Fruit fly (Drosophila melanogaster) whole organism, embryonic: Measurements from ENCODE around the gene CG43354.

Source experiments
- B-H1 ChIP-seq: fragments of 200-800 bp; sonication (Bioruptor generic); IDR thresholded peaks from 3 replicates; pipeline ENCODE4 v1.3.6; 2022; ENCODE audit warnings: missing biosample characterization, missing genetic modification characterization
- BtbVII ChIP-seq: fragments of 200-800 bp; sonication (Bioruptor generic); optimal IDR thresholded peaks from 3 replicates; lab custom pipeline; 2017; ENCODE audit warnings: missing biosample characterization, mild to moderate bottlenecking, missing genetic modification characterization
- CG10959 ChIP-seq: fragments of 200-800 bp; sonication (Bioruptor generic); IDR thresholded peaks from 2 replicates; pipeline ENCODE4 v1.3.6; 2022; ENCODE audit warnings: missing biosample characterization, missing genetic modification characterization
- CG11093 ChIP-seq: fragments of 200-800 bp; sonication (Bioruptor generic); IDR thresholded peaks from 3 replicates; pipeline ENCODE4 v1.3.6; 2022; ENCODE audit warnings: missing biosample characterization, missing genetic modification characterization
- CG11696 ChIP-seq: fragments of 200-800 bp; sonication (Bioruptor generic); IDR thresholded peaks from 2 replicates; pipeline ENCODE4 v1.3.6; 2022; ENCODE audit warnings: missing biosample characterization, missing genetic modification characterization
- CG1233 ChIP-seq: fragments of 200-800 bp; sonication (Bioruptor generic); optimal IDR thresholded peaks from 4 replicates; lab custom pipeline; 2018; ENCODE audit warnings: missing biosample characterization, mild to moderate bottlenecking, missing genetic modification characterization
- CG14050 ChIP-seq: fragments of 200-800 bp; sonication (Bioruptor generic); IDR thresholded peaks from 3 replicates; pipeline ENCODE4 v1.3.6; 2022; ENCODE audit warnings: missing biosample characterization, missing genetic modification characterization
- CG17568 ChIP-seq: fragments of 200-800 bp; sonication (Bioruptor generic); optimal IDR thresholded peaks from 2 replicates; lab custom pipeline; 2018; ENCODE audit warnings: missing biosample characterization, mild to moderate bottlenecking, missing genetic modification characterization, moderate library complexity
- CG18764 ChIP-seq: fragments of 200-800 bp; sonication (Bioruptor generic); optimal IDR thresholded peaks from 3 replicates; lab custom pipeline; 2016; ENCODE audit warnings: missing biosample characterization, missing genetic modification characterization
- CG30020 ChIP-seq: fragments of 200-800 bp; optimal IDR thresholded peaks from 2 replicates; lab custom pipeline; 2019; ENCODE audit warnings: missing biosample characterization, mild to moderate bottlenecking, missing genetic modification characterization, moderate library complexity
- CG34376 ChIP-seq: fragments of 200-800 bp; sonication (Bioruptor generic); optimal IDR thresholded peaks from 2 replicates; lab custom pipeline; 2018; ENCODE audit warnings: missing biosample characterization, mild to moderate bottlenecking, missing genetic modification characterization
- CG34422 ChIP-seq: fragments of 200-800 bp; sonication (Bioruptor generic); IDR thresholded peaks from 3 replicates; pipeline ENCODE4 v1.3.6; 2022; ENCODE audit warnings: missing biosample characterization, missing genetic modification characterization
- CG4360 ChIP-seq: fragments of 200-800 bp; sonication (Bioruptor generic); IDR thresholded peaks from 2 replicates; pipeline ENCODE4 v1.3.6; 2022; ENCODE audit warnings: missing biosample characterization, missing genetic modification characterization
- CG7372 ChIP-seq: fragments of 200-800 bp; sonication (Bioruptor generic); IDR thresholded peaks from 2 replicates; pipeline ENCODE4 v1.3.6; 2022; ENCODE audit warnings: missing biosample characterization, missing genetic modification characterization
- CG7839 ChIP-seq: fragments of 200-800 bp; sonication (Bioruptor generic); optimal IDR thresholded peaks from 3 replicates; lab custom pipeline; 2018; ENCODE audit warnings: missing biosample characterization, mild to moderate bottlenecking, missing genetic modification characterization, moderate library complexity
- CG8924 ChIP-seq: fragments of 200-800 bp; optimal IDR thresholded peaks from 3 replicates; lab custom pipeline; 2019; ENCODE audit warnings: missing biosample characterization, mild to moderate bottlenecking, missing genetic modification characterization, moderate library complexity
- CG9876 ChIP-seq: fragments of 200-800 bp; sonication (Bioruptor generic); optimal IDR thresholded peaks from 2 replicates; lab custom pipeline; 2016; ENCODE audit warnings: missing biosample characterization, missing genetic modification characterization
- CkIIα-i1 ChIP-seq: fragments of 200-800 bp; sonication (Bioruptor generic); IDR thresholded peaks from 2 replicates; pipeline ENCODE4 v1.3.6; 2022; ENCODE audit warnings: missing biosample characterization, missing genetic modification characterization
- Deaf1 ChIP-seq: fragments of 200-800 bp; optimal IDR thresholded peaks from 3 replicates; lab custom pipeline; 2019; ENCODE audit warnings: missing biosample characterization, mild to moderate bottlenecking, missing genetic modification characterization, moderate library complexity
- Fer2 ChIP-seq: fragments of 200-800 bp; sonication (Bioruptor generic); optimal IDR thresholded peaks from 2 replicates; lab custom pipeline; 2018; ENCODE audit warnings: missing biosample characterization, mild to moderate bottlenecking, missing genetic modification characterization, moderate library complexity
- Gug ChIP-seq: fragments of 200-800 bp; sonication (Bioruptor generic); IDR thresholded peaks from 4 replicates; pipeline ENCODE4 v1.3.6; 2022; ENCODE audit warnings: missing biosample characterization, missing genetic modification characterization
- HLH4C ChIP-seq: fragments of 200-800 bp; sonication (Bioruptor generic); IDR thresholded peaks from 3 replicates; pipeline ENCODE4 v1.3.6; 2022; ENCODE audit warnings: missing biosample characterization, missing genetic modification characterization; ENCODE audit not compliant: partially characterized antibody
- Nf-YC ChIP-seq: fragments of 200-800 bp; optimal IDR thresholded peaks from 3 replicates; lab custom pipeline; 2019; ENCODE audit warnings: missing biosample characterization, mild to moderate bottlenecking, missing genetic modification characterization, moderate library complexity
- Pdp1 ChIP-seq, 2 experiments: fragments of 200-800 bp; sonication (Bioruptor generic); optimal IDR thresholded peaks; 3 replicates each; lab custom pipeline; 2016; ENCODE audit warnings: missing biosample characterization in 2 of 2, missing genetic modification characterization in 2 of 2, mild to moderate bottlenecking in 1 of 2, moderate library complexity in 1 of 2
- Sox102F ChIP-seq: fragments of 200-800 bp; sonication (Bioruptor generic); optimal IDR thresholded peaks from 2 replicates; lab custom pipeline; 2018; ENCODE audit warnings: missing biosample characterization, mild to moderate bottlenecking, missing genetic modification characterization, moderate library complexity
- Vsx1 ChIP-seq: fragments of 200-800 bp; sonication (Bioruptor generic); optimal IDR thresholded peaks from 2 replicates; lab custom pipeline; 2017; ENCODE audit warnings: missing biosample characterization, mild to moderate bottlenecking, missing genetic modification characterization, missing genetic modification reagents
- abd-A ChIP-seq: fragments of 200-800 bp; sonication (Bioruptor generic); optimal IDR thresholded peaks from 3 replicates; lab custom pipeline; 2019; ENCODE audit warnings: missing biosample characterization, mild to moderate bottlenecking, missing genetic modification characterization, moderate library complexity
- bab2 ChIP-seq: fragments of 200-800 bp; sonication (Bioruptor generic); optimal IDR thresholded peaks from 2 replicates; lab custom pipeline; 2016; ENCODE audit warnings: missing biosample characterization, missing genetic modification characterization
- bigmax ChIP-seq: fragments of 200-800 bp; sonication (Bioruptor generic); optimal IDR thresholded peaks from 2 replicates; lab custom pipeline; 2018; ENCODE audit warnings: missing biosample characterization, mild to moderate bottlenecking, missing genetic modification characterization
- btn ChIP-seq: fragments of 200-800 bp; sonication (Bioruptor generic); optimal IDR thresholded peaks from 2 replicates; lab custom pipeline; 2016; ENCODE audit warnings: missing biosample characterization, missing genetic modification characterization
- chm ChIP-seq: fragments of 200-800 bp; sonication (Bioruptor generic); IDR thresholded peaks from 2 replicates; pipeline ENCODE4 v1.3.6; 2022; ENCODE audit warnings: missing biosample characterization, missing genetic modification characterization
- croc ChIP-seq: fragments of 200-800 bp; sonication (Bioruptor generic); conservative IDR thresholded peaks from 3 replicates; pipeline ENCODE4 v1.3.6; 2022; ENCODE audit warnings: missing biosample characterization, missing genetic modification characterization
- ems ChIP-seq: fragments of 200-800 bp; sonication (Bioruptor generic); optimal IDR thresholded peaks from 3 replicates; lab custom pipeline; 2016; ENCODE audit warnings: missing biosample characterization, missing genetic modification characterization
- fd3F ChIP-seq: fragments of 200-800 bp; sonication (Bioruptor generic); optimal IDR thresholded peaks from 2 replicates; lab custom pipeline; 2018; ENCODE audit warnings: missing biosample characterization, mild to moderate bottlenecking, missing genetic modification characterization, moderate library complexity
- fru ChIP-seq: fragments of >200 bp; optimal IDR thresholded peaks from 2 replicates; lab custom pipeline; 2017
- gce ChIP-seq: fragments of 200-800 bp; sonication (Bioruptor generic); IDR thresholded peaks from 3 replicates; pipeline ENCODE4 v1.3.6; 2022; ENCODE audit warnings: missing biosample characterization, missing genetic modification characterization
- grau ChIP-seq: fragments of 200-800 bp; optimal IDR thresholded peaks from 3 replicates; lab custom pipeline; 2019; ENCODE audit warnings: missing biosample characterization, mild to moderate bottlenecking, missing genetic modification characterization, moderate library complexity
- inv ChIP-seq: fragments of 200-800 bp; sonication (Bioruptor generic); IDR thresholded peaks from 2 replicates; pipeline ENCODE4 v1.3.6; 2022; ENCODE audit warnings: missing biosample characterization, missing genetic modification characterization; ENCODE audit not compliant: partially characterized antibody
- jing ChIP-seq: fragments of 200-800 bp; sonication (Bioruptor generic); optimal IDR thresholded peaks from 2 replicates; lab custom pipeline; 2018; ENCODE audit warnings: missing biosample characterization, mild to moderate bottlenecking, missing genetic modification characterization
- lbe ChIP-seq: fragments of 200-800 bp; sonication (Bioruptor generic); optimal IDR thresholded peaks from 2 replicates; lab custom pipeline; 2016; ENCODE audit warnings: missing biosample characterization, mild to moderate bottlenecking, missing genetic modification characterization
- lov ChIP-seq, 2 experiments: fragments of 200-800 bp in 1 of 2; fragments of >200 bp in 1 of 2; sonication (Bioruptor generic) in 1 of 2; IDR thresholded peaks in 1 of 2; optimal IDR thresholded peaks in 1 of 2; 2 replicates in 1 of 2; 3 replicates in 1 of 2; pipeline versions ENCODE4 v1.3.6 to Lab custom; 2017 to 2022; ENCODE audit warnings: missing biosample characterization in 1 of 2, missing genetic modification characterization in 1 of 2
- nerfin-1 ChIP-seq: fragments of 200-800 bp; sonication (Bioruptor generic); optimal IDR thresholded peaks from 3 replicates; lab custom pipeline; 2019; ENCODE audit warnings: missing biosample characterization, mild to moderate bottlenecking, missing genetic modification characterization, moderate library complexity
- pnt ChIP-seq: fragments of 200-800 bp; sonication (Bioruptor generic); optimal IDR thresholded peaks from 3 replicates; lab custom pipeline; 2016; ENCODE audit warnings: missing biosample characterization, missing genetic modification characterization
- psq ChIP-seq: fragments of 200-800 bp; sonication (Bioruptor generic); optimal IDR thresholded peaks from 2 replicates; lab custom pipeline; 2017; ENCODE audit warnings: missing biosample characterization, missing genetic modification characterization
- pum ChIP-seq: fragments of 200-800 bp; sonication (Bioruptor generic); optimal IDR thresholded peaks from 2 replicates; lab custom pipeline; 2016; ENCODE audit warnings: missing biosample characterization, missing genetic modification characterization
- rib ChIP-seq: fragments of 200-800 bp; sonication (Bioruptor generic); IDR thresholded peaks from 2 replicates; pipeline ENCODE4 v1.3.6; 2022; ENCODE audit warnings: missing biosample characterization, missing genetic modification characterization
- scrt ChIP-seq: fragments of 200-800 bp; sonication (Bioruptor generic); optimal IDR thresholded peaks from 2 replicates; lab custom pipeline; 2018; ENCODE audit warnings: missing biosample characterization, mild to moderate bottlenecking, missing genetic modification characterization, moderate library complexity
- slp2 ChIP-seq: fragments of 200-800 bp; sonication (Bioruptor generic); optimal IDR thresholded peaks from 2 replicates; lab custom pipeline; 2016; ENCODE audit warnings: missing biosample characterization, missing genetic modification characterization
- so ChIP-seq: fragments of 200-800 bp; sonication (Bioruptor generic); IDR thresholded peaks from 3 replicates; pipeline ENCODE4 v1.3.6; 2022; ENCODE audit warnings: missing biosample characterization, missing genetic modification characterization
- unc-4 ChIP-seq: fragments of 200-800 bp; sonication (Bioruptor generic); IDR thresholded peaks from 2 replicates; pipeline ENCODE4 v1.3.6; 2022; ENCODE audit warnings: missing biosample characterization, missing genetic modification characterization; ENCODE audit not compliant: partially characterized antibody
- z ChIP-seq: fragments of 200-800 bp; sonication (Bioruptor generic); IDR thresholded peaks from 3 replicates; pipeline ENCODE4 v1.3.6; 2022; ENCODE audit warnings: missing biosample characterization, missing genetic modification characterization

The CG43354 gene

dm6 chr2L:18310489-18310888, 1.2 kb upstream of the CG43354 start (continued):
- TF ChIP-seq CG34422 (GFP tag; lab: Robert Waterston, UW), result 0 out of 3 replicates have a peak, but pooled peaks have one; percentile 20
- peak; percentile 65 for TF ChIP-seq grau (tag; lab: Kevin White, UChicago)
- no peak for TF ChIP-seq rib (GFP tag; lab: Robert Waterston, UW)
- no peak for TF ChIP-seq CG9876 (GFP tag; lab: Kevin White, UChicago)
- peak; percentile 48; the same call in 1 of the 3 replicates for TF ChIP-seq croc (GFP tag; lab: Robert Waterston, UW)
- no peak for TF ChIP-seq BtbVII (GFP tag; lab: Kevin White, UChicago)
- TF ChIP-seq chm (GFP tag; lab: Robert Waterston, UW), result no peak
- no peak for TF ChIP-seq Fer2 (tag; lab: Kevin White, UChicago)
- no peak for TF ChIP-seq pnt
- TF ChIP-seq slp2, result peak; percentile 16
- no peak for TF ChIP-seq CG11696 (GFP tag; lab: Robert Waterston, UW)
- no peak for TF ChIP-seq gce (GFP tag; lab: Robert Waterston, UW)
- TF ChIP-seq HLH4C, result no peak
- no peak for TF ChIP-seq fd3F (GFP tag; lab: Kevin White, UChicago)
- peak; percentile 15 for TF ChIP-seq bab2 (GFP tag; lab: Kevin White, UChicago)
- TF ChIP-seq Pdp1 (GFP tag; optimal IDR thresholded peaks at IDR 0.05; lab: Kevin White, UChicago), result no peak
- TF ChIP-seq Nf-YC (tag; lab: Kevin White, UChicago), result no peak
- peak; percentile 68 for TF ChIP-seq CG10959 (GFP tag; lab: Robert Waterston, UW)
- peak; percentile 25; the same call in 1 of the 3 replicates for TF ChIP-seq so (GFP tag; lab: Robert Waterston, UW)
- 0 out of 3 replicates have a peak, but pooled peaks have one; percentile 29 for TF ChIP-seq z (GFP tag; lab: Robert Waterston, UW)
- no peak for TF ChIP-seq lov (optimal IDR thresholded peaks at IDR 0.05; lab: Kevin White, UChicago)
- TF ChIP-seq lov (GFP tag; IDR thresholded peaks at IDR 0.05; lab: Robert Waterston, UW), result peak; percentile 29; the same call in 1 of the 3 replicates
- TF ChIP-seq CG1233 (GFP tag; lab: Kevin White, UChicago), result peak; percentile 17
- TF ChIP-seq CG11093 (GFP tag; lab: Robert Waterston, UW), result 0 out of 3 replicates have a peak, but pooled peaks have one; percentile 35
- peak; percentile 9 for TF ChIP-seq CG17568 (GFP tag; lab: Kevin White, UChicago)
- TF ChIP-seq pum, result no peak
- no peak for TF ChIP-seq Gug (GFP tag; lab: Robert Waterston, UW)
- no peak for TF ChIP-seq fru
- TF ChIP-seq Sox102F (GFP tag; lab: Kevin White, UChicago), result peak; percentile 78
- peak; percentile 81 for TF ChIP-seq lbe (GFP tag; lab: Kevin White, UChicago)
- TF ChIP-seq bigmax (GFP tag; lab: Kevin White, UChicago), result no peak
- TF ChIP-seq CG4360 (GFP tag; lab: Robert Waterston, UW), result no peak
- no peak for TF ChIP-seq inv (GFP tag; lab: Robert Waterston, UW)
- peak; percentile 53 for TF ChIP-seq CG18764 (GFP tag; lab: Kevin White, UChicago)
- TF ChIP-seq ems (GFP tag; lab: Kevin White, UChicago), result peak; percentile 3
- TF ChIP-seq btn (GFP tag; lab: Kevin White, UChicago), result no peak
- no peak for TF ChIP-seq CG7372
- no peak for TF ChIP-seq unc-4 (GFP tag; lab: Robert Waterston, UW)
- TF ChIP-seq Vsx1 (GFP tag; lab: Kevin White, UChicago), result peak; percentile 49
- TF ChIP-seq abd-A (tag; lab: Kevin White, UChicago), result no peak
- peak; percentile 52; the same call in 1 of the 3 replicates for TF ChIP-seq CG14050 (GFP tag; lab: Robert Waterston, UW)
- no peak for TF ChIP-seq jing (GFP tag; lab: Kevin White, UChicago)
- TF ChIP-seq CG7839 (tag; lab: Kevin White, UChicago), result peak; percentile 61
- peak; percentile 37 for TF ChIP-seq Deaf1 (tag; lab: Kevin White, UChicago)
- no peak for TF ChIP-seq psq (GFP tag; lab: Kevin White, UChicago)
- no peak for TF ChIP-seq CG30020
- peak; percentile 37 for TF ChIP-seq CG8924
- peak; percentile 32 for TF ChIP-seq scrt (GFP tag; lab: Kevin White, UChicago)
- no peak for TF ChIP-seq CG34376 (GFP tag; lab: Kevin White, UChicago)
- peak; percentile 50 for TF ChIP-seq nerfin-1 (tag; lab: Kevin White, UChicago)
- no peak for TF ChIP-seq CkIIα-i1 (GFP tag; lab: Robert Waterston, UW)
- TF ChIP-seq B-H1 (GFP tag; lab: Robert Waterston, UW), result peak; percentile 50
